Worm (Caenorhabditis elegans) whole organism, young adult: ENCODE results near the gene K11H12.7.
A peak's percentile ranks its signal among the peaks of the same experiment; 100 is the strongest.

Source experiments
- B0019.2 ChIP-seq: fragments of 200-800 bp; sonication (Bioruptor generic); conservative IDR thresholded peaks from 2 replicates; pipeline ENCODE4 v1.3.6; 2022; ENCODE audit warnings: missing genetic modification reagents, missing genetic modification characterization, missing compliant biosample characterization
- B0261.1 ChIP-seq: sonication (generic microtip); optimal IDR thresholded peaks from 2 replicates; lab custom pipeline; 2016; ENCODE audit warnings: mild to moderate bottlenecking, missing genetic modification characterization, moderate library complexity, missing compliant biosample characterization
- C06A6.2 ChIP-seq: fragments of 200-800 bp; sonication (Bioruptor generic); conservative IDR thresholded peaks from 2 replicates; pipeline ENCODE4 v1.3.6; 2022; ENCODE audit warnings: missing genetic modification characterization, missing compliant biosample characterization
- F23B12.7 ChIP-seq: sonication (generic microtip); optimal IDR thresholded peaks from 2 replicates; lab custom pipeline; 2017; ENCODE audit warnings: missing genetic modification characterization, mild to moderate bottlenecking, missing compliant biosample characterization, antibody characterized with exemption, moderate library complexity; ENCODE audit not compliant: insufficient read depth
- F33H1.4 ChIP-seq: fragments of 200-800 bp; sonication (Bioruptor generic); IDR thresholded peaks from 2 replicates; pipeline ENCODE4 v1.3.6; 2022; ENCODE audit warnings: missing genetic modification reagents, missing genetic modification characterization, missing compliant biosample characterization
- F49E8.2 ChIP-seq: sonication (generic microtip); optimal IDR thresholded peaks from 3 replicates; lab custom pipeline; 2017; ENCODE audit warnings: missing genetic modification characterization, mild to moderate bottlenecking, missing compliant biosample characterization, antibody characterized with exemption, moderate library complexity; ENCODE audit not compliant: insufficient read depth
- F55B11.4 ChIP-seq: sonication (generic microtip); optimal IDR thresholded peaks from 2 replicates; lab custom pipeline; 2016; ENCODE audit warnings: missing compliant biosample characterization, missing genetic modification characterization, borderline replicate concordance; ENCODE audit not compliant: insufficient read depth
- F57C9.4 ChIP-seq: sonication (generic microtip); optimal IDR thresholded peaks from 2 replicates; lab custom pipeline; 2017; ENCODE audit warnings: mild to moderate bottlenecking, missing genetic modification characterization, missing compliant biosample characterization
- K12H6.12 ChIP-seq: fragments of 200-800 bp; sonication (Bioruptor generic); optimal IDR thresholded peaks from 2 replicates; lab custom pipeline; 2018; ENCODE audit warnings: mild to moderate bottlenecking, missing genetic modification characterization, missing compliant biosample characterization
- Y53F4B.3 ChIP-seq: fragments of 200-800 bp; sonication (Bioruptor generic); IDR thresholded peaks from 2 replicates; pipeline ENCODE4 v1.3.6; 2022; ENCODE audit warnings: missing genetic modification reagents, missing genetic modification characterization, missing compliant biosample characterization
- Y67H2A.10 ChIP-seq: fragments of 200-800 bp; sonication (Bioruptor generic); conservative IDR thresholded peaks from 2 replicates; pipeline ENCODE4 v1.3.6; 2022; ENCODE audit warnings: missing genetic modification reagents, missing genetic modification characterization, missing compliant biosample characterization
- Y95B8A.8 ChIP-seq: fragments of 200-800 bp; sonication (Bioruptor generic); IDR thresholded peaks from 2 replicates; pipeline ENCODE4 v1.3.6; 2022; ENCODE audit warnings: missing genetic modification reagents, missing genetic modification characterization, missing compliant biosample characterization
- ZK185.1 ChIP-seq: sonication (generic microtip); optimal IDR thresholded peaks from 2 replicates; lab custom pipeline; 2016; ENCODE audit warnings: mild to moderate bottlenecking, missing genetic modification characterization, missing compliant biosample characterization; ENCODE audit not compliant: poor library complexity, severe bottlenecking
- aptf-2 ChIP-seq: fragments of 200-800 bp; sonication (Bioruptor generic); conservative IDR thresholded peaks from 2 replicates; pipeline ENCODE4 v1.3.6; 2022; ENCODE audit warnings: missing genetic modification reagents, missing genetic modification characterization, missing compliant biosample characterization
- athp-1 ChIP-seq: sonication (generic microtip); optimal IDR thresholded peaks from 2 replicates; lab custom pipeline; 2017; ENCODE audit warnings: mild to moderate bottlenecking, missing genetic modification characterization, missing compliant biosample characterization
- attf-6 ChIP-seq: fragments of 200-800 bp; sonication (Bioruptor generic); IDR thresholded peaks from 2 replicates; pipeline ENCODE4 v1.3.6; 2022; ENCODE audit warnings: missing genetic modification reagents, missing genetic modification characterization, missing compliant biosample characterization
- bed-2 ChIP-seq: fragments of 200-800 bp; sonication (Bioruptor generic); IDR thresholded peaks from 2 replicates; pipeline ENCODE4 v1.3.6; 2022; ENCODE audit warnings: missing genetic modification reagents, missing genetic modification characterization, missing compliant biosample characterization
- ccch-3 ChIP-seq: fragments of 200-800 bp; sonication (Bioruptor generic); optimal IDR thresholded peaks from 2 replicates; lab custom pipeline; 2018; ENCODE audit warnings: mild to moderate bottlenecking, missing genetic modification characterization, missing compliant biosample characterization
- cebp-2 ChIP-seq: fragments of 200-800 bp; sonication (Bioruptor generic); IDR thresholded peaks from 2 replicates; pipeline ENCODE4 v1.3.6; 2022; ENCODE audit warnings: missing genetic modification characterization, missing compliant biosample characterization
- ceh-40 ChIP-seq: fragments of 200-800 bp; sonication (Bioruptor generic); IDR thresholded peaks from 2 replicates; pipeline ENCODE4 v1.3.6; 2022; ENCODE audit warnings: missing genetic modification characterization, missing compliant biosample characterization
- dox-1 ChIP-seq: fragments of 200-800 bp; sonication (Bioruptor generic); IDR thresholded peaks from 2 replicates; pipeline ENCODE4 v1.3.6; 2022; ENCODE audit warnings: missing genetic modification reagents, missing genetic modification characterization, missing compliant biosample characterization
- egl-18 ChIP-seq: fragments of 200-800 bp; sonication (Bioruptor generic); IDR thresholded peaks from 2 replicates; pipeline ENCODE4 v1.3.6; 2022; ENCODE audit warnings: missing genetic modification reagents, missing genetic modification characterization, missing compliant biosample characterization
- egrh-3 ChIP-seq: fragments of 200-800 bp; sonication (Bioruptor generic); IDR thresholded peaks from 2 replicates; pipeline ENCODE4 v1.3.6; 2022; ENCODE audit warnings: missing genetic modification reagents, missing genetic modification characterization, missing compliant biosample characterization
- ekl-4 ChIP-seq: fragments of 200-800 bp; sonication (Bioruptor generic); IDR thresholded peaks from 2 replicates; pipeline ENCODE4 v1.3.6; 2022; ENCODE audit warnings: missing genetic modification reagents, missing genetic modification characterization, missing compliant biosample characterization
- him-1 ChIP-seq: sonication (generic microtip); optimal IDR thresholded peaks from 2 replicates; lab custom pipeline; 2016; ENCODE audit warnings: missing genotype, missing genetic modification reagents, missing genetic modification characterization, missing compliant biosample characterization
- hlh-12 ChIP-seq: sonication (generic microtip); optimal IDR thresholded peaks from 2 replicates; lab custom pipeline; 2016; ENCODE audit warnings: missing genetic modification characterization, missing compliant biosample characterization
- hlh-26 ChIP-seq: fragments of 200-800 bp; sonication (Bioruptor generic); conservative IDR thresholded peaks from 2 replicates; pipeline ENCODE4 v1.3.6; 2022; ENCODE audit warnings: missing genetic modification reagents, missing genetic modification characterization, missing compliant biosample characterization
- hmg-20 ChIP-seq: fragments of 200-800 bp; sonication (Bioruptor generic); IDR thresholded peaks from 2 replicates; pipeline ENCODE4 v1.3.6; 2022; ENCODE audit warnings: missing genetic modification reagents, missing genetic modification characterization, missing compliant biosample characterization
- lin-26 ChIP-seq: fragments of 200-800 bp; sonication (Bioruptor generic); IDR thresholded peaks from 2 replicates; pipeline ENCODE4 v1.3.6; 2022; ENCODE audit warnings: missing genetic modification reagents, missing genetic modification characterization, missing compliant biosample characterization
- lin-35 ChIP-seq, 3 experiments: fragments of 150-350 bp in 2 of 3; sonication (generic microtip) in 1 of 3; optimal IDR thresholded peaks; 2 replicates each; lab custom pipeline; 2014 to 2018; ENCODE audit warnings: missing biosample characterization in 3 of 3, missing genetic modification characterization in 3 of 3, missing genetic modification reagents in 3 of 3
- lin-40 ChIP-seq: sonication (generic microtip); optimal IDR thresholded peaks from 2 replicates; lab custom pipeline; 2016; ENCODE audit warnings: missing genetic modification characterization, mild to moderate bottlenecking, missing compliant biosample characterization, missing genotype, missing genetic modification reagents
- lin-54 ChIP-seq: fragments of 200-800 bp; sonication (Bioruptor generic); optimal IDR thresholded peaks from 2 replicates; lab custom pipeline; 2018; ENCODE audit warnings: mild to moderate bottlenecking, missing genetic modification characterization, missing compliant biosample characterization
- lir-1 ChIP-seq: fragments of 200-800 bp; sonication (Bioruptor generic); conservative IDR thresholded peaks from 2 replicates; pipeline ENCODE4 v1.3.6; 2022; ENCODE audit warnings: missing genetic modification reagents, missing genetic modification characterization, missing compliant biosample characterization
- mcd-1 ChIP-seq: fragments of 200-800 bp; sonication (Bioruptor generic); IDR thresholded peaks from 2 replicates; pipeline ENCODE4 v1.3.6; 2022; ENCODE audit warnings: missing genetic modification reagents, missing genetic modification characterization, missing compliant biosample characterization
- mes-4 ChIP-seq: sonication (generic microtip); optimal IDR thresholded peaks from 2 replicates; lab custom pipeline; 2016; ENCODE audit warnings: missing genotype, missing genetic modification characterization, missing compliant biosample characterization
- nhr-80 ChIP-seq: sonication (generic microtip); optimal IDR thresholded peaks from 2 replicates; lab custom pipeline; 2016; ENCODE audit warnings: missing genetic modification characterization, missing compliant biosample characterization
- rcor-1 ChIP-seq: fragments of 200-800 bp; sonication (Bioruptor generic); IDR thresholded peaks from 2 replicates; pipeline ENCODE4 v1.3.6; 2022; ENCODE audit warnings: missing genetic modification reagents, missing genetic modification characterization, missing compliant biosample characterization
- unc-130 ChIP-seq: sonication (generic microtip); optimal IDR thresholded peaks from 2 replicates; lab custom pipeline; 2016; ENCODE audit warnings: missing genetic modification reagents, missing genetic modification characterization, missing compliant biosample characterization
- xnd-1 ChIP-seq: sonication (generic microtip); optimal IDR thresholded peaks from 2 replicates; lab custom pipeline; 2016; ENCODE audit warnings: missing genotype, missing genetic modification reagents, missing genetic modification characterization, missing compliant biosample characterization
- zfh-2 ChIP-seq: fragments of 200-800 bp; sonication (Bioruptor generic); conservative IDR thresholded peaks from 2 replicates; pipeline ENCODE4 v1.3.6; 2022; ENCODE audit warnings: missing genetic modification reagents, missing genetic modification characterization, missing compliant biosample characterization
- ztf-22 ChIP-seq: fragments of 200-800 bp; sonication (Bioruptor generic); optimal IDR thresholded peaks from 2 replicates; lab custom pipeline; 2018; ENCODE audit warnings: mild to moderate bottlenecking, missing genetic modification characterization, moderate library complexity, missing compliant biosample characterization
- ztf-3 ChIP-seq: fragments of 200-800 bp; sonication (Bioruptor generic); optimal IDR thresholded peaks from 2 replicates; lab custom pipeline; 2018; ENCODE audit warnings: mild to moderate bottlenecking, missing genetic modification characterization, missing compliant biosample characterization
- ztf-6 ChIP-seq: fragments of 200-800 bp; sonication (Bioruptor generic); IDR thresholded peaks from 2 replicates; pipeline ENCODE4 v1.3.6; 2022; ENCODE audit warnings: missing genetic modification reagents, missing genetic modification characterization, missing compliant biosample characterization

The K11H12.7 gene

DNA sequence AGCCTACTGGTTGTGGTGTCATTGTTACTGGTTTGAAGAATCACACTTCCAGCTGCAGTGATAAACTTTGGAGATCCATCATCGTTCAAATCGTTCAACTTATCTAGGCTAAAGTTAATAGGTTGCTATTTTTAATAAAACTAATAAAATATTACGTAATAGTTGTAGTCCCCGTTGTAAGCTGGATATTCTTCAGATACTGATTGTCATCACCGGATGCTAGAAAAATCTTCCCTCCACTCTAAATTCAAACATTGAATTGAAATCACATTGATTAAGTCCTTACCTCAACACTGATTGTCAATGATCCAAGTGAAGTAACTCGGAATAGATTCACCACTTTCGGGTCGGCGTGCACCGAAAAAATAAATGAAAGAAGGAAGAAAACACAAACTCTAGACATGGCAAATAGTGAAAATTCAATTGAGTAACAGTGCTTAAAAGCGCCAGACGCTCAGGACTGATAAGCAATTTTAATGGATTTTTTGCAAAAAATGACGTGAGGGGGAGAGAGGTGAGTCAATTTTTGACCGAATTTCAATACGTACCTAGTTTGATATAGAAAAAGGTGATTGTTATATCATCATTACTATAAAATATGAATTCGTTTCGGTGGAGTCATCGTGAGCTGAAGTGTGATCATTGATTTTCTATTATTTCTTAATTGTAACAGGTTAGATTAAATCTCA, 10.3 kb downstream of the K11H12.7 start, which contains the start of the genes K11H12.4 and K11H12.10:
TSS of gene K11H12.4 (minus strand) at position 413 of the 689 bp plus-strand sequence.
TSS of gene K11H12.10 (plus strand) at position 605 of the 689 bp plus-strand sequence.
- TF ChIP-seq ekl-4, result no peak
- peak; percentile 57 for TF ChIP-seq nhr-80
- 0 out of 2 replicates have a peak, but pooled peaks have one; percentile 16 for TF ChIP-seq dox-1 (GFP tag; lab: Robert Waterston, UW)

DNA sequence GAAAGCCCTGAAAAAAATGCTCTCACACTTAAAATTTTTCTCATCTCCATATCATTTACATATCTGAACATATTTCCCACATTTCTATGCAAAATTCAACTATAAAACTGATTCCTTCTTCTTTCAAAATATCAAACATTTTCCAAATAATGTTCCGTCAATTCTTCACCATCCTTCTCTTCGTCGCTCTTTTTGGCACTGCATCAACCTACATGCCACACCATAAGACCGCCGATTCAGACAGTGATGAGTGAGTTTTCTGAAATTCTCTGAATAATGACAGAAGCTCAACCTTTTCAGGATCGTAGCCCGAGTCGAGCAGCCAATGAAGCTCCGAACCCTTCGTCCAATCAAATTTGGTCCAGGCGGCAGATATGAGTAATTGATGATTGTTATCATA, 11.0 kb downstream of the K11H12.7 start, which contains the start of gene K11H12.5:
TSS of gene K11H12.5 (plus strand) at position 301 of the 400 bp plus-strand sequence.
- no peak for TF ChIP-seq Y95B8A.8 (GFP tag; lab: Robert Waterston, UW)
- TF ChIP-seq F55B11.4 (tag; lab: Kevin White, UChicago), result no peak
- no peak for TF ChIP-seq hlh-26 (GFP tag; lab: Robert Waterston, UW)
- no peak for TF ChIP-seq xnd-1 (tag; lab: Kevin White, UChicago)
- no peak for TF ChIP-seq F23B12.7 (tag; lab: Kevin White, UChicago)
- no peak for TF ChIP-seq B0019.2 (GFP tag; lab: Robert Waterston, UW)
- TF ChIP-seq Y67H2A.10 (GFP tag; lab: Robert Waterston, UW), result no peak
- no peak for TF ChIP-seq ceh-40
- no peak for TF ChIP-seq mes-4 (tag; lab: Kevin White, UChicago)
- no peak for TF ChIP-seq egrh-3 (GFP tag; lab: Robert Waterston, UW)
- no peak for TF ChIP-seq aptf-2 (GFP tag; lab: Robert Waterston, UW)
- no peak for TF ChIP-seq bed-2
- no peak for TF ChIP-seq mcd-1
- no peak for TF ChIP-seq lin-40
- no peak for TF ChIP-seq dox-1 (GFP tag; lab: Robert Waterston, UW)
- no peak for TF ChIP-seq rcor-1 (GFP tag; lab: Robert Waterston, UW)
- no peak for TF ChIP-seq ztf-6 (GFP tag; lab: Robert Waterston, UW)
- TF ChIP-seq B0261.1 (tag; lab: Kevin White, UChicago), result no peak
- TF ChIP-seq lir-1, result no peak
- TF ChIP-seq egl-18 (GFP tag; lab: Robert Waterston, UW), result no peak

DNA sequence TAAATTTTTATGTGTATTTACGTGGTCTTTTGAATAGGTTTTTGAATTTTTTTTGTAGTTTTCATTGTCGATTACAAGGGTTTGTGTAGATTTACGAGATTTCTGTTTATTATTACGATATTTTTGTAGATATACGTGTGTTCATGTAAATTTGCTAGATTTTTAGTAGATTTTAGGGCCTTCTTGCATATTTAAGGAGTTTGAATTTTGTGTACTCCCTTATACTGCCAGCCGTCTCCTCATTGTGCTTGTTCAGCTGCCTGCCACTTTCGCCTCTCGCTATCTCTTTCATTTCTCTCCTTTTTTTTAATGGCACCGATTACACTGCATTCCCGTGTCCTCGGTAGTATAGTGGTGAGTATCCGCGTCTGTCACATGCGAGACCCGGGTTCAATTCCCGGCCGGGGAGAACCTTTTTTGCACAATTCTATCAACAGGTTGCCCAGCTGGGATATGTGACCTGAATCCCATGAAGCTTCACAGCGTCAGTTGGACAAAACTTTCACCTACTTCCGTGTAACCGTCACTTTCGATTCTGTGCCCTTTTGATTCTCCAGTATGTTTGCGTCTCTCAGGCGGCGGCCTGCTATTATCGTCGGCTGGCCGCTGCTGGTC, 17.5 kb downstream of the K11H12.7 start:
- TF ChIP-seq Y53F4B.3 (GFP tag; lab: Robert Waterston, UW) (peak; percentile 22; the same call in 1 of the 2 replicates), zfh-2 (GFP tag; lab: Robert Waterston, UW) (peak; percentile 62), F49E8.2 (tag; lab: Kevin White, UChicago) (peak; percentile 36), cebp-2 (GFP tag; lab: Robert Waterston, UW) (peak; percentile 68; the same call in 1 of the 2 replicates), K12H6.12 (tag; lab: Kevin White, UChicago) (peak; percentile 49), Y67H2A.10 (GFP tag; lab: Robert Waterston, UW) (no peak), hlh-12 (tag; lab: Kevin White, UChicago) (peak; percentile 26), athp-1 (tag; lab: Kevin White, UChicago) (peak; percentile 37), F57C9.4 (tag; lab: Kevin White, UChicago) (no peak), C06A6.2 (GFP tag; lab: Robert Waterston, UW) (0 out of 2 replicates have a peak, but pooled peaks have one; percentile 42), him-1 (tag; lab: Kevin White, UChicago) (peak; percentile 80), mes-4 (tag; lab: Kevin White, UChicago) (no peak), hmg-20 (GFP tag; lab: Robert Waterston, UW) (peak; percentile 65), egrh-3 (GFP tag; lab: Robert Waterston, UW) (peak; percentile 60), ztf-22 (GFP tag; lab: Kevin White, UChicago) (no peak), lin-35 (GFP tag; optimal IDR thresholded peaks at IDR 0.05; lab: Kevin White, UChicago) (no peak), lin-26 (GFP tag; lab: Robert Waterston, UW) (peak; percentile 90), unc-130 (peak; percentile 64), F33H1.4 (0 out of 2 replicates have a peak, but pooled peaks have one; percentile 19), ccch-3 (GFP tag; lab: Kevin White, UChicago) (no peak), ekl-4 (peak; percentile 80), ZK185.1 (tag; lab: Kevin White, UChicago) (peak; percentile 63), ztf-3 (GFP tag; lab: Kevin White, UChicago) (peak; percentile 41), lin-54 (GFP tag; lab: Kevin White, UChicago) (peak; percentile 51), attf-6 (0 out of 2 replicates have a peak, but pooled peaks have one; percentile 25)
